Worm (Caenorhabditis elegans) whole organism, L4/young adult: Measurements from ENCODE around the gene wht-4.

Source experiments
- W03F9.2 ChIP-seq: fragments of 150-350 bp; optimal IDR thresholded peaks from 2 replicates; lab custom pipeline; 2014; ENCODE audit warnings: missing biosample characterization, missing genetic modification characterization
- dao-5 ChIP-seq: sonication (generic microtip); optimal IDR thresholded peaks from 2 replicates; lab custom pipeline; 2016; ENCODE audit warnings: missing genotype, missing genetic modification characterization, moderate library complexity, missing compliant biosample characterization
- him-1 ChIP-seq: sonication (generic microtip); optimal IDR thresholded peaks from 2 replicates; lab custom pipeline; 2016; ENCODE audit warnings: missing genotype, missing genetic modification reagents, missing genetic modification characterization, missing compliant biosample characterization

DNA sequence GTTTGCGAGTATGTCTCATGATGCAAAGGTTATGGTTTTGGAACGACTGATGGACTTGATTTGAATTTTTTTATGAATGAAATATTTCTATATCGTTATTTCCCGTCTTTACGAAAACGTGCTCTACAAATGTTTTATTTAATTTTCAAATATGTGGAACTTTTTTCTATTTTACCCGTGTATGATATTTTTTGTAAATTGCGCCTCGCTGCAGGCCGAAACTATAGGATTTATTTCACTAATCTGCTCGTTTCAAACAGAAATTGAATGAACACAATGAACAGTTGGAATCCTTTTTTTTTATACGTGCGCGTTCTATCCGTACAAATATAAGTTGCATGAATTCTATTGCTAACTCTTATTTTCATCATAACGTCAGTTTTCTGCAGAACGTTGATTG is 19.2 kb downstream of the wht-4 start, which contains the start of gene btb-18:
- TF ChIP-seq him-1 (tag; lab: Kevin White, UChicago) (no peak), W03F9.2 (tag; lab: Kevin White, UChicago) (no peak), dao-5 (tag; lab: Kevin White, UChicago) (no peak)
